Fruit fly (Drosophila melanogaster): ENCODE results near the gene CG5139.

- TF ChIP-seq EcR (GFP tag; optimal IDR thresholded peaks at IDR 0.05) (no peak), usp (GFP tag; optimal IDR thresholded peaks at IDR 0.05) (no peak), pan (optimal IDR thresholded peaks at IDR 0.05) (no peak), psq (optimal IDR thresholded peaks at IDR 0.05) (no peak), CG8478 (optimal IDR thresholded peaks at IDR 0.05) (no peak)
These were observed 8.4 kb upstream of the CG5139 start for dm6 chr2L:1207432-1207831.

Data from whole organism.